Fruit fly (Drosophila melanogaster) whole organism, embryonic: ENCODE results near the gene CG5382.

Experiments used
- Atf6 ChIP-seq: fragments of 200-800 bp; sonication (Bioruptor generic); IDR thresholded peaks from 2 replicates; pipeline ENCODE4 v1.3.6; 2022; ENCODE audit warnings: missing biosample characterization, missing genetic modification characterization
- Awh ChIP-seq: fragments of 200-800 bp; sonication (Bioruptor generic); IDR thresholded peaks from 2 replicates; pipeline ENCODE4, ENCODE4 v1.3.6; 2022; ENCODE audit warnings: missing biosample characterization, missing genetic modification characterization
- Bgb ChIP-seq: fragments of 200-800 bp; sonication (Bioruptor generic); IDR thresholded peaks from 2 replicates; pipeline ENCODE4 v1.3.6; 2022; ENCODE audit warnings: missing biosample characterization, missing genetic modification characterization; ENCODE audit not compliant: partially characterized antibody
- CG11560 ChIP-seq: fragments of 200-800 bp; sonication (Bioruptor generic); IDR thresholded peaks from 3 replicates; pipeline ENCODE4 v1.3.6; 2022; ENCODE audit warnings: missing biosample characterization, missing genetic modification characterization
- CG11695 ChIP-seq: fragments of 200-800 bp; sonication (Bioruptor generic); IDR thresholded peaks from 3 replicates; pipeline ENCODE4 v1.3.6; 2022; ENCODE audit warnings: missing biosample characterization, missing genetic modification characterization
- CG12744 ChIP-seq: fragments of 200-800 bp; sonication (Bioruptor generic); optimal IDR thresholded peaks from 2 replicates; lab custom pipeline; 2016; ENCODE audit warnings: missing biosample characterization, missing genetic modification characterization
- CG15514 ChIP-seq: fragments of 200-800 bp; sonication (Bioruptor generic); optimal IDR thresholded peaks from 3 replicates; lab custom pipeline; 2017; ENCODE audit warnings: missing biosample characterization, missing genetic modification characterization, mild to moderate bottlenecking, moderate library complexity, missing genetic modification reagents
- CG16779 ChIP-seq: fragments of 200-800 bp; sonication (Bioruptor generic); IDR thresholded peaks from 2 replicates; pipeline ENCODE4 v1.3.6; 2022; ENCODE audit warnings: missing biosample characterization, missing genetic modification characterization
- CG16815 ChIP-seq: fragments of 200-800 bp; sonication (Bioruptor generic); optimal IDR thresholded peaks from 3 replicates; lab custom pipeline; 2017; ENCODE audit warnings: missing biosample characterization, mild to moderate bottlenecking, missing genetic modification characterization
- CG17186 ChIP-seq: fragments of 200-800 bp; sonication (Bioruptor generic); optimal IDR thresholded peaks from 3 replicates; lab custom pipeline; 2017; ENCODE audit warnings: missing biosample characterization, missing genetic modification reagents, missing genetic modification characterization
- CG17385 ChIP-seq: fragments of 200-800 bp; sonication (Bioruptor generic); optimal IDR thresholded peaks from 3 replicates; lab custom pipeline; 2018; ENCODE audit warnings: missing biosample characterization, mild to moderate bottlenecking, missing genetic modification characterization
- CG18476 ChIP-seq: fragments of 200-800 bp; sonication (Bioruptor generic); optimal IDR thresholded peaks from 2 replicates; lab custom pipeline; 2016; ENCODE audit warnings: missing biosample characterization, mild to moderate bottlenecking, missing genetic modification characterization
- CG2678 ChIP-seq: fragments of 200-800 bp; sonication (Bioruptor generic); optimal IDR thresholded peaks from 3 replicates; lab custom pipeline; 2019; ENCODE audit warnings: missing biosample characterization, mild to moderate bottlenecking, missing genetic modification characterization, moderate library complexity
- CG31365 ChIP-seq: fragments of 200-800 bp; sonication (Bioruptor generic); optimal IDR thresholded peaks from 2 replicates; lab custom pipeline; 2018; ENCODE audit warnings: missing biosample characterization, mild to moderate bottlenecking, missing genetic modification characterization
- CG34422 ChIP-seq: fragments of 200-800 bp; sonication (Bioruptor generic); IDR thresholded peaks from 3 replicates; pipeline ENCODE4 v1.3.6; 2022; ENCODE audit warnings: missing biosample characterization, missing genetic modification characterization
- CG3847 ChIP-seq: fragments of 200-800 bp; sonication (Bioruptor generic); IDR thresholded peaks from 2 replicates; pipeline ENCODE4 v1.3.6; 2022; ENCODE audit warnings: missing biosample characterization, missing genetic modification characterization
- CG42726 ChIP-seq: fragments of 200-800 bp; sonication (Bioruptor generic); IDR thresholded peaks from 2 replicates; pipeline ENCODE4 v1.3.6; 2022; ENCODE audit warnings: missing biosample characterization, missing genetic modification characterization; ENCODE audit not compliant: partially characterized antibody
- CG4404 ChIP-seq: fragments of 200-800 bp; sonication (Bioruptor generic); IDR thresholded peaks from 2 replicates; pipeline ENCODE4 v1.3.6; 2022; ENCODE audit warnings: missing biosample characterization, missing genetic modification characterization
- CG8281 ChIP-seq: fragments of 200-800 bp; sonication (Bioruptor generic); optimal IDR thresholded peaks from 2 replicates; lab custom pipeline; 2018; ENCODE audit warnings: missing biosample characterization, mild to moderate bottlenecking, missing genetic modification characterization, moderate library complexity
- CG8924 ChIP-seq: fragments of 200-800 bp; optimal IDR thresholded peaks from 3 replicates; lab custom pipeline; 2019; ENCODE audit warnings: missing biosample characterization, mild to moderate bottlenecking, missing genetic modification characterization, moderate library complexity
- CG9215 ChIP-seq: fragments of 200-800 bp; sonication (Bioruptor generic); IDR thresholded peaks from 2 replicates; pipeline ENCODE4 v1.3.6; 2022; ENCODE audit warnings: missing biosample characterization, missing genetic modification characterization
- D19A ChIP-seq: fragments of 200-800 bp; optimal IDR thresholded peaks from 3 replicates; lab custom pipeline; 2019; ENCODE audit warnings: missing biosample characterization, mild to moderate bottlenecking, missing genetic modification characterization, moderate library complexity
- Dip2 ChIP-seq: fragments of 200-800 bp; sonication (Bioruptor generic); IDR thresholded peaks from 2 replicates; pipeline ENCODE4 v1.3.6; 2022; ENCODE audit warnings: missing biosample characterization, missing genetic modification characterization
- Dip3 ChIP-seq: fragments of 200-800 bp; sonication (Bioruptor generic); optimal IDR thresholded peaks from 3 replicates; lab custom pipeline; 2016; ENCODE audit warnings: missing biosample characterization, missing genetic modification characterization
- ERR ChIP-seq: fragments of 200-800 bp; sonication (Bioruptor generic); optimal IDR thresholded peaks from 2 replicates; lab custom pipeline; 2016; ENCODE audit warnings: missing biosample characterization, missing genetic modification characterization
- Elba2 ChIP-seq: fragments of 200-800 bp; sonication (Bioruptor generic); optimal IDR thresholded peaks from 3 replicates; lab custom pipeline; 2016; ENCODE audit warnings: missing biosample characterization, missing genetic modification characterization
- HLH4C ChIP-seq: fragments of 200-800 bp; sonication (Bioruptor generic); IDR thresholded peaks from 3 replicates; pipeline ENCODE4 v1.3.6; 2022; ENCODE audit warnings: missing biosample characterization, missing genetic modification characterization; ENCODE audit not compliant: partially characterized antibody
- Med ChIP-seq: fragments of 200-800 bp; sonication (Bioruptor generic); peaks from one replicate; lab custom pipeline; 2016; ENCODE audit warnings: missing biosample characterization, missing genetic modification characterization, mild to moderate bottlenecking, inconsistent platforms, moderate library complexity
- Oaz ChIP-seq: fragments of 200-800 bp; sonication (Bioruptor generic); IDR thresholded peaks from 2 replicates; pipeline ENCODE4 v1.3.6; 2022; ENCODE audit warnings: missing biosample characterization, missing genetic modification characterization
- Pdp1 ChIP-seq, 2 experiments: fragments of 200-800 bp; sonication (Bioruptor generic); optimal IDR thresholded peaks; 3 replicates each; lab custom pipeline; 2016; ENCODE audit warnings: missing biosample characterization in 2 of 2, missing genetic modification characterization in 2 of 2, mild to moderate bottlenecking in 1 of 2, moderate library complexity in 1 of 2
- Ssrp ChIP-seq: fragments of 200-800 bp; sonication (Bioruptor generic); optimal IDR thresholded peaks from 2 replicates; lab custom pipeline; 2018; ENCODE audit warnings: missing biosample characterization, mild to moderate bottlenecking, missing genetic modification characterization, moderate library complexity
- aop ChIP-seq: fragments of 200-800 bp; sonication (Bioruptor generic); IDR thresholded peaks from 2 replicates; pipeline ENCODE4 v1.3.6; 2022; ENCODE audit warnings: missing biosample characterization, missing genetic modification characterization
- az2 ChIP-seq: fragments of 200-800 bp; sonication (Bioruptor generic); optimal IDR thresholded peaks from 3 replicates; lab custom pipeline; 2016; ENCODE audit warnings: missing biosample characterization, missing genetic modification characterization
- dan ChIP-seq: fragments of 200-800 bp; sonication (Bioruptor generic); IDR thresholded peaks from 2 replicates; pipeline ENCODE4 v1.3.6; 2022; ENCODE audit warnings: missing biosample characterization, missing genetic modification characterization
- dmrt11E ChIP-seq: fragments of 200-800 bp; sonication (Bioruptor generic); optimal IDR thresholded peaks from 3 replicates; lab custom pipeline; 2018; ENCODE audit warnings: missing biosample characterization, mild to moderate bottlenecking, missing genetic modification characterization, moderate library complexity
- esg ChIP-seq: fragments of 200-800 bp; sonication (Bioruptor generic); conservative IDR thresholded peaks from 2 replicates; pipeline ENCODE4 v1.3.6; 2022; ENCODE audit warnings: missing biosample characterization, missing genetic modification characterization
- fd96Cb ChIP-seq: fragments of 200-800 bp; sonication (Bioruptor generic); optimal IDR thresholded peaks from 2 replicates; lab custom pipeline; 2018; ENCODE audit warnings: missing biosample characterization, mild to moderate bottlenecking, missing genetic modification characterization, moderate library complexity
- gcm ChIP-seq: fragments of 200-800 bp; sonication (Bioruptor generic); optimal IDR thresholded peaks from 2 replicates; lab custom pipeline; 2019; ENCODE audit warnings: missing biosample characterization, mild to moderate bottlenecking, missing genetic modification characterization, moderate library complexity
- gsb-n ChIP-seq: fragments of 200-800 bp; sonication (Bioruptor generic); optimal IDR thresholded peaks from 3 replicates; lab custom pipeline; 2018; ENCODE audit warnings: missing biosample characterization, mild to moderate bottlenecking, missing genetic modification characterization
- her ChIP-seq: fragments of 200-800 bp; sonication (Bioruptor generic); optimal IDR thresholded peaks from 2 replicates; lab custom pipeline; 2016; ENCODE audit warnings: missing biosample characterization, missing genetic modification characterization
- insv ChIP-seq, 2 experiments: fragments of 200-800 bp; sonication (Bioruptor generic); optimal IDR thresholded peaks; 3 replicates each; lab custom pipeline; 2016 to 2018; ENCODE audit warnings: missing biosample characterization in 2 of 2, missing genetic modification characterization in 2 of 2
- inv ChIP-seq: fragments of 200-800 bp; sonication (Bioruptor generic); IDR thresholded peaks from 2 replicates; pipeline ENCODE4 v1.3.6; 2022; ENCODE audit warnings: missing biosample characterization, missing genetic modification characterization; ENCODE audit not compliant: partially characterized antibody
- jumu ChIP-seq: fragments of 200-800 bp; sonication (Bioruptor generic); optimal IDR thresholded peaks from 3 replicates; lab custom pipeline; 2016; ENCODE audit warnings: missing biosample characterization, missing genetic modification characterization
- maf-S ChIP-seq: fragments of 200-800 bp; sonication (Bioruptor generic); optimal IDR thresholded peaks from 2 replicates; lab custom pipeline; 2016; ENCODE audit warnings: missing biosample characterization, missing genetic modification characterization
- nau ChIP-seq: fragments of 200-800 bp; sonication (Bioruptor generic); optimal IDR thresholded peaks from 3 replicates; lab custom pipeline; 2017; ENCODE audit warnings: missing biosample characterization, mild to moderate bottlenecking, missing genetic modification characterization, missing genetic modification reagents
- p53 ChIP-seq: fragments of 200-800 bp; sonication (Bioruptor generic); optimal IDR thresholded peaks from 2 replicates; lab custom pipeline; 2016; ENCODE audit warnings: missing biosample characterization, missing genetic modification characterization
- psq ChIP-seq: fragments of 200-800 bp; sonication (Bioruptor generic); optimal IDR thresholded peaks from 2 replicates; lab custom pipeline; 2017; ENCODE audit warnings: missing biosample characterization, missing genetic modification characterization
- rib ChIP-seq: fragments of 200-800 bp; sonication (Bioruptor generic); IDR thresholded peaks from 2 replicates; pipeline ENCODE4 v1.3.6; 2022; ENCODE audit warnings: missing biosample characterization, missing genetic modification characterization
- sna ChIP-seq: fragments of 200-800 bp; sonication (Bioruptor generic); IDR thresholded peaks from 2 replicates; pipeline ENCODE4 v1.3.6; 2022; ENCODE audit warnings: missing biosample characterization, missing genetic modification characterization; ENCODE audit not compliant: partially characterized antibody
- ttk ChIP-seq: fragments of 200-800 bp; sonication (Bioruptor generic); IDR thresholded peaks from 2 replicates; pipeline ENCODE4 v2.1.2; 2022; ENCODE audit warnings: missing biosample characterization, missing genetic modification characterization
- vnd ChIP-seq: fragments of 200-800 bp; sonication (Bioruptor generic); IDR thresholded peaks from 3 replicates; pipeline ENCODE4 v1.3.6; 2022; ENCODE audit warnings: missing biosample characterization, missing genetic modification characterization; ENCODE audit not compliant: partially characterized antibody

The CG5382 gene

DNA sequence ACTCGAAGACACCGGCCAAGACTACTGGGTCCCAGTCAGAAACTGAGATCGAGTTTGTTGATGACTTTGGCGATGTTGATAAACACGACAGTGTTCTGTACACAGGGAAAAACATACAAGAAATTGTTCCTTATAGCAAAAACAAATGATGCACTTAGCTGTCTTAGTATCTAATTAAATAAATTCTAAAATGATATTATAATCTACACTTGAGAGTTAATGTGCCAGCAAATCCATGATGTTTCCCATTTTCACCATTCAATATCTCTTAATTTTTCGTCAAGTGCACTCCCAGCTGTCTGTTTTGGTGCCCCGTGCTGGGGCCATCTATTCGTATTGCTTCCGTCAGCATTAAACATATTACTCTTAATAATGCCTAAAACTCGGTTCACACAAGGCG is 34.5 kb upstream of the CG5382 start (continued):
- no peak for TF ChIP-seq aop (GFP tag; lab: Robert Waterston, UW)
- no peak for TF ChIP-seq ttk (GFP tag; lab: Robert Waterston, UW)
- TF ChIP-seq nau, result no peak
- no peak for TF ChIP-seq CG4404 (GFP tag; lab: Robert Waterston, UW)
- TF ChIP-seq CG3847 (GFP tag; lab: Robert Waterston, UW), result peak; percentile 40; the same call in 1 of the 2 replicates
- no peak for TF ChIP-seq Awh (GFP tag; lab: Robert Waterston, UW)
- TF ChIP-seq CG11695 (GFP tag; lab: Robert Waterston, UW), result peak; percentile 51; the same call in 1 of the 3 replicates
- TF ChIP-seq CG8924 (tag; lab: Kevin White, UChicago), result peak; percentile 19
- TF ChIP-seq CG12744, result no peak
- TF ChIP-seq gsb-n (tag; lab: Kevin White, UChicago), result no peak
- no peak for TF ChIP-seq CG17186 (GFP tag; lab: Kevin White, UChicago)
- TF ChIP-seq CG18476, result peak; percentile 14
- TF ChIP-seq CG11560 (tag; lab: Robert Waterston, UW), result no peak
- no peak for TF ChIP-seq Dip2 (GFP tag; lab: Robert Waterston, UW)
- no peak for TF ChIP-seq D19A (tag; lab: Kevin White, UChicago)
- no peak for TF ChIP-seq jumu (GFP tag; lab: Kevin White, UChicago)
- TF ChIP-seq Bgb (GFP tag; lab: Robert Waterston, UW), result no peak
- no peak for TF ChIP-seq Dip3
- peak; percentile 26; the same call in 1 of the 2 replicates for TF ChIP-seq CG9215 (GFP tag; lab: Robert Waterston, UW)
- no peak for TF ChIP-seq CG17385 (GFP tag; lab: Kevin White, UChicago)
- no peak for TF ChIP-seq p53 (GFP tag; lab: Kevin White, UChicago)
- no peak for TF ChIP-seq Pdp1 (GFP tag; optimal IDR thresholded peaks at IDR 0.05; lab: Kevin White, UChicago)
- TF ChIP-seq her (GFP tag; lab: Kevin White, UChicago), result no peak
- no peak for TF ChIP-seq HLH4C (GFP tag; lab: Robert Waterston, UW)
- no peak for TF ChIP-seq rib (GFP tag; lab: Robert Waterston, UW)
- TF ChIP-seq CG8281 (tag; lab: Kevin White, UChicago), result no peak
- no peak for TF ChIP-seq Oaz (GFP tag; lab: Robert Waterston, UW)
- no peak for TF ChIP-seq insv (GFP tag; optimal IDR thresholded peaks at IDR 0.05; lab: Kevin White, UChicago)
- peak; percentile 63; the same call in 1 of the 3 replicates for TF ChIP-seq CG34422 (GFP tag; lab: Robert Waterston, UW)
- TF ChIP-seq psq (GFP tag; lab: Kevin White, UChicago), result no peak
- no peak for TF ChIP-seq ERR (GFP tag; lab: Kevin White, UChicago)
- TF ChIP-seq Med (GFP tag; lab: Kevin White, UChicago), result peak; percentile 52
- no peak for TF ChIP-seq dmrt11E
- no peak for TF ChIP-seq inv (GFP tag; lab: Robert Waterston, UW)
- TF ChIP-seq fd96Cb, result peak; percentile 18
- TF ChIP-seq CG2678 (tag; lab: Kevin White, UChicago), result no peak
- peak; percentile 18 for TF ChIP-seq CG15514 (GFP tag; lab: Kevin White, UChicago)
- TF ChIP-seq Atf6 (GFP tag; lab: Robert Waterston, UW), result peak; percentile 49; the same call in 1 of the 2 replicates
- TF ChIP-seq az2 (GFP tag; lab: Kevin White, UChicago), result no peak
- TF ChIP-seq CG16779, result no peak
- no peak for TF ChIP-seq CG31365 (tag; lab: Kevin White, UChicago)
- TF ChIP-seq vnd (GFP tag; lab: Robert Waterston, UW), result no peak
- no peak for TF ChIP-seq CG42726
- no peak for TF ChIP-seq Ssrp (tag; lab: Kevin White, UChicago)
- TF ChIP-seq sna (GFP tag; lab: Robert Waterston, UW), result no peak
- no peak for TF ChIP-seq CG16815
- no peak for TF ChIP-seq gcm (GFP tag; lab: Kevin White, UChicago)
- no peak for TF ChIP-seq dan (GFP tag; lab: Robert Waterston, UW)
- TF ChIP-seq esg (GFP tag; lab: Robert Waterston, UW), result peak; percentile 43
- no peak for TF ChIP-seq Elba2
- TF ChIP-seq maf-S, result no peak
